Fruit fly (Drosophila melanogaster): ENCODE measurements around the gene CG5255.

- TF ChIP-seq cic (GFP tag; optimal IDR thresholded peaks at IDR 0.05) (no peak), CG33017 (tag; optimal IDR thresholded peaks at IDR 0.05) (no peak), CG11617 (GFP tag; optimal IDR thresholded peaks at IDR 0.05) (no peak), ovo (GFP tag; optimal IDR thresholded peaks at IDR 0.05) (no peak), Clk (GFP tag; optimal IDR thresholded peaks at IDR 0.05) (no peak), tj (GFP tag; optimal IDR thresholded peaks at IDR 0.05) (no peak), kay (GFP tag; ENCODE audit: borderline replicate concordance) (peak; percentile 90), toe (GFP tag; optimal IDR thresholded peaks at IDR 0.05) (no peak), bab1 (GFP tag; optimal IDR thresholded peaks at IDR 0.05) (no peak), CG12768 (GFP tag; optimal IDR thresholded peaks at IDR 0.05) (peak; percentile 30), CG5204 (GFP tag; optimal IDR thresholded peaks at IDR 0.05) (no peak), CG7101 (tag; optimal IDR thresholded peaks at IDR 0.05) (peak; percentile 19), CG1620 (GFP tag; optimal IDR thresholded peaks at IDR 0.05) (no peak), Crg-1 (GFP tag; optimal IDR thresholded peaks at IDR 0.05) (no peak)
These were observed 21.5 kb upstream of the CG5255 start for dm6 chr3R:17116231-17116630.
